Worm (Caenorhabditis elegans) whole organism, early embryonic: ENCODE results near the gene sftd-3.

ENCODE experiments used
- B0310.2 ChIP-seq: sonication (generic microtip); optimal IDR thresholded peaks from 2 replicates; lab custom pipeline; 2016; ENCODE audit warnings: mild to moderate bottlenecking, missing genetic modification characterization, missing compliant biosample characterization
- F13C5.2 ChIP-seq: sonication (generic microtip); optimal IDR thresholded peaks from 2 replicates; lab custom pipeline; 2017; ENCODE audit warnings: mild to moderate bottlenecking, missing genetic modification characterization, inconsistent platforms, missing compliant biosample characterization
- aly-1 ChIP-seq: sonication (generic microtip); optimal IDR thresholded peaks from 2 replicates; lab custom pipeline; 2016; ENCODE audit warnings: missing genetic modification characterization, missing compliant biosample characterization
- ama-1 ChIP-seq: fragments of 150-350 bp; optimal IDR thresholded peaks from 2 replicates; lab custom pipeline; 2014
- ceh-13 ChIP-seq: fragments of 200-800 bp; sonication (Bioruptor generic); optimal IDR thresholded peaks from 2 replicates; lab custom pipeline; 2018; ENCODE audit warnings: mild to moderate bottlenecking, missing genetic modification characterization, missing compliant biosample characterization
- ceh-36 ChIP-seq: sonication (generic microtip); optimal IDR thresholded peaks from 2 replicates; lab custom pipeline; 2016; ENCODE audit warnings: missing genetic modification characterization, inconsistent platforms, missing compliant biosample characterization
- ets-7 ChIP-seq: sonication (generic microtip); optimal IDR thresholded peaks from 2 replicates; lab custom pipeline; 2016; ENCODE audit warnings: missing genotype, missing genetic modification characterization, missing compliant biosample characterization
- flt-1 ChIP-seq: fragments of 200-800 bp; sonication (Bioruptor generic); IDR thresholded peaks from 2 replicates; pipeline ENCODE4 v1.3.6; 2022; ENCODE audit warnings: missing genetic modification characterization, missing compliant biosample characterization
- hmbx-1 ChIP-seq: sonication (generic microtip); optimal IDR thresholded peaks from 2 replicates; lab custom pipeline; 2016; ENCODE audit warnings: mild to moderate bottlenecking, missing genetic modification characterization, missing compliant biosample characterization
- hmg-4 ChIP-seq: fragments of 200-800 bp; sonication (Bioruptor generic); optimal IDR thresholded peaks from 2 replicates; lab custom pipeline; 2018; ENCODE audit warnings: mild to moderate bottlenecking, missing genetic modification characterization, missing compliant biosample characterization
- hnd-1 ChIP-seq: sonication (generic microtip); optimal IDR thresholded peaks from 2 replicates; lab custom pipeline; 2016; ENCODE audit warnings: missing genetic modification characterization, missing compliant biosample characterization
- pes-1 ChIP-seq: fragments of 200-800 bp; sonication (Bioruptor generic); IDR thresholded peaks from 2 replicates; pipeline ENCODE4 v1.3.6; 2022; ENCODE audit warnings: missing genetic modification reagents, missing genetic modification characterization, missing compliant biosample characterization
- scrt-1 ChIP-seq: fragments of 200-800 bp; sonication (Bioruptor generic); IDR thresholded peaks from 2 replicates; pipeline ENCODE4 v1.3.6; 2022; ENCODE audit warnings: missing genetic modification characterization, missing compliant biosample characterization
- sea-1 ChIP-seq: fragments of 200-800 bp; sonication (Bioruptor generic); conservative IDR thresholded peaks from 2 replicates; pipeline ENCODE4 v1.3.6; 2022; ENCODE audit warnings: missing genetic modification characterization, missing compliant biosample characterization
- tbx-11 ChIP-seq: fragments of 200-800 bp; sonication (Bioruptor generic); IDR thresholded peaks from 2 replicates; pipeline ENCODE4 v1.3.6; 2022; ENCODE audit warnings: missing genetic modification characterization, missing compliant biosample characterization
- tbx-37 ChIP-seq: fragments of 200-800 bp; sonication (Bioruptor generic); conservative IDR thresholded peaks from 2 replicates; pipeline ENCODE4 v1.3.6; 2022; ENCODE audit warnings: missing genetic modification reagents, missing genetic modification characterization, missing compliant biosample characterization
- tra-4 ChIP-seq: sonication (generic microtip); optimal IDR thresholded peaks from 2 replicates; lab custom pipeline; 2017; ENCODE audit warnings: missing genetic modification characterization, missing compliant biosample characterization

The sftd-3 gene

ce11 chrII:8997479-8997878, 33.5 kb upstream of the sftd-3 start, which contains the start of the genes F44G4.3 and tdp-1:
F44G4.3 (minus strand) TSS chrII:8997662.
tdp-1 (plus strand) TSS chrII:8997825.
- TF ChIP-seq tra-4 (tag; lab: Kevin White, UChicago): no peak
- TF ChIP-seq sea-1: no peak
- no peak for TF ChIP-seq ama-1 (lab: Kevin White, UChicago)
- no peak for TF ChIP-seq hmg-4 (GFP tag; lab: Kevin White, UChicago)
- TF ChIP-seq hnd-1 (tag; lab: Kevin White, UChicago): no peak

ce11 chrII:8996064-8996463, 32.1 kb upstream of the sftd-3 start, which contains the start of gene ndub-2:
ndub-2 (plus strand) TSS chrII:8996364.
- no peak for TF ChIP-seq hmbx-1 (tag; lab: Kevin White, UChicago)

ce11 chrII:8994336-8994735, 30.4 kb upstream of the sftd-3 start, which contains the start of gene F44G4.1:
F44G4.1 (plus strand) TSS chrII:8994636.
- TF ChIP-seq tbx-37 (GFP tag; lab: Robert Waterston, UW) (no peak), ceh-13 (GFP tag; lab: Kevin White, UChicago) (no peak), F13C5.2 (no peak), hmbx-1 (tag; lab: Kevin White, UChicago) (no peak), ets-7 (tag; lab: Kevin White, UChicago) (no peak), tbx-11 (no peak), B0310.2 (tag; lab: Kevin White, UChicago) (no peak), pes-1 (GFP tag; lab: Robert Waterston, UW) (no peak), tra-4 (tag; lab: Kevin White, UChicago) (no peak), hnd-1 (tag; lab: Kevin White, UChicago) (no peak), flt-1 (GFP tag; lab: Robert Waterston, UW) (no peak), scrt-1 (GFP tag; lab: Robert Waterston, UW) (no peak), hmg-4 (GFP tag; lab: Kevin White, UChicago) (no peak)

- TF ChIP-seq sea-1 (no peak), ceh-36 (no peak), ceh-13 (GFP tag; lab: Kevin White, UChicago) (no peak), tbx-37 (GFP tag; lab: Robert Waterston, UW) (no peak), flt-1 (GFP tag; lab: Robert Waterston, UW) (no peak), tbx-11 (no peak), hmg-4 (GFP tag; lab: Kevin White, UChicago) (no peak), hmbx-1 (tag; lab: Kevin White, UChicago) (no peak), hnd-1 (tag; lab: Kevin White, UChicago) (no peak), tra-4 (tag; lab: Kevin White, UChicago) (no peak), scrt-1 (GFP tag; lab: Robert Waterston, UW) (no peak), B0310.2 (tag; lab: Kevin White, UChicago) (no peak), F13C5.2 (no peak), ama-1 (lab: Kevin White, UChicago) (no peak), ets-7 (tag; lab: Kevin White, UChicago) (no peak), aly-1 (tag; lab: Kevin White, UChicago) (no peak), pes-1 (GFP tag; lab: Robert Waterston, UW) (no peak)
Measured at ce11 chrII:8992780-8993179, 28.8 kb upstream of the sftd-3 start, which contains the start of gene ooc-5. ooc-5 (plus strand) TSS chrII:8993160.

ce11 chrII:8991602-8992001, 27.7 kb upstream of the sftd-3 start:
- no peak for TF ChIP-seq hmg-4 (GFP tag; lab: Kevin White, UChicago)
- no peak for TF ChIP-seq hnd-1 (tag; lab: Kevin White, UChicago)
- TF ChIP-seq tra-4 (tag; lab: Kevin White, UChicago): no peak
- no peak for TF ChIP-seq tbx-11
- TF ChIP-seq flt-1 (GFP tag; lab: Robert Waterston, UW): no peak
- no peak for TF ChIP-seq tbx-37 (GFP tag; lab: Robert Waterston, UW)
- no peak for TF ChIP-seq B0310.2 (tag; lab: Kevin White, UChicago)
- no peak for TF ChIP-seq ets-7 (tag; lab: Kevin White, UChicago)
- no peak for TF ChIP-seq aly-1 (tag; lab: Kevin White, UChicago)
- no peak for TF ChIP-seq scrt-1 (GFP tag; lab: Robert Waterston, UW)
- no peak for TF ChIP-seq ceh-13 (GFP tag; lab: Kevin White, UChicago)
- TF ChIP-seq sea-1: no peak

- TF ChIP-seq ceh-13 (GFP tag; lab: Kevin White, UChicago) (no peak), F13C5.2 (no peak), flt-1 (GFP tag; lab: Robert Waterston, UW) (no peak)
Measured at ce11 chrII:8990267-8990666, 26.3 kb upstream of the sftd-3 start.

ce11 chrII:8989444-8989843, 25.5 kb upstream of the sftd-3 start, which contains the start of gene C18E9.9:
C18E9.9 (minus strand) TSS chrII:8989544.
- TF ChIP-seq flt-1 (GFP tag; lab: Robert Waterston, UW): no peak
- no peak for TF ChIP-seq tbx-37 (GFP tag; lab: Robert Waterston, UW)
- TF ChIP-seq ets-7 (tag; lab: Kevin White, UChicago): no peak
- no peak for TF ChIP-seq F13C5.2
- no peak for TF ChIP-seq hmbx-1 (tag; lab: Kevin White, UChicago)
- no peak for TF ChIP-seq tra-4 (tag; lab: Kevin White, UChicago)
- no peak for TF ChIP-seq hmg-4 (GFP tag; lab: Kevin White, UChicago)
- no peak for TF ChIP-seq aly-1 (tag; lab: Kevin White, UChicago)
- no peak for TF ChIP-seq hnd-1 (tag; lab: Kevin White, UChicago)
- TF ChIP-seq pes-1 (GFP tag; lab: Robert Waterston, UW): no peak
- TF ChIP-seq B0310.2 (tag; lab: Kevin White, UChicago): no peak
- no peak for TF ChIP-seq tbx-11
- no peak for TF ChIP-seq scrt-1 (GFP tag; lab: Robert Waterston, UW)

- no peak for TF ChIP-seq tbx-37 (GFP tag; lab: Robert Waterston, UW)
- TF ChIP-seq ama-1 (lab: Kevin White, UChicago): no peak
- no peak for TF ChIP-seq tbx-11
- no peak for TF ChIP-seq tra-4 (tag; lab: Kevin White, UChicago)
- no peak for TF ChIP-seq F13C5.2
- TF ChIP-seq ceh-13 (GFP tag; lab: Kevin White, UChicago): no peak
- no peak for TF ChIP-seq B0310.2 (tag; lab: Kevin White, UChicago)
- no peak for TF ChIP-seq pes-1 (GFP tag; lab: Robert Waterston, UW)
- TF ChIP-seq scrt-1 (GFP tag; lab: Robert Waterston, UW): no peak
- TF ChIP-seq hmbx-1 (tag; lab: Kevin White, UChicago): no peak
- TF ChIP-seq ets-7 (tag; lab: Kevin White, UChicago): no peak
- TF ChIP-seq sea-1: no peak
- no peak for TF ChIP-seq hnd-1 (tag; lab: Kevin White, UChicago)
- TF ChIP-seq flt-1 (GFP tag; lab: Robert Waterston, UW): no peak
Measured at ce11 chrII:8987962-8988361, 24.0 kb upstream of the sftd-3 start, which contains the start of gene C18E9.8. C18E9.8 (minus strand) TSS chrII:8988062.
